Worm (Caenorhabditis elegans): ENCODE results near the gene Y57E12AL.1.

DNA sequence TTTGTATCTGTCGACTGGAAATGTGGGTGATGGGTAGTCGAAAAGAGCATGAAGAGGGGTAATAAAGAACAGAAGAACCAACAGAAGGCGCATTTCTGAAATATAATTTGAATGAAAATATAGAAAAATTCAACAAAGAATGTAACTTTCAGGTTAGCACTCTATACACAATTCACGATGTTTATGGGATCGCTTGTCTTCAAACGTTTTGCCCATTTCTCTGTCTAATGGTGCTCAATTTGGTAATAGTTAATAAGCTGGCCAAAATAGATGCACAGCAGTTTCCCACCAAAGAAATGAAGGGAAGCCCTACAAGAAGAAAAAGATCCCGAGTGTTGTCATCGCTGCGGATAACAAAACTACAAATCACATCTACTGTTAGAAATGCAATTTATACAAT is 12.8 kb upstream of the Y57E12AL.1 start, which contains the start of gene F20A1.8:
- no peak for TF ChIP-seq unc-62 (GFP tag; optimal IDR thresholded peaks at IDR 0.05)
- no peak for TF ChIP-seq skn-1 (tag; optimal IDR thresholded peaks at IDR 0.05)
- no peak for TF ChIP-seq ama-1 (optimal IDR thresholded peaks at IDR 0.05)
- TF ChIP-seq nhr-237 (tag; optimal IDR thresholded peaks at IDR 0.05), result no peak
- TF ChIP-seq nhr-28 (tag; optimal IDR thresholded peaks at IDR 0.05), result no peak
- TF ChIP-seq nhr-77 (tag; optimal IDR thresholded peaks at IDR 0.05), result no peak
- no peak for TF ChIP-seq lir-3 (tag; optimal IDR thresholded peaks at IDR 0.05; ENCODE audit: poor library complexity)
- no peak for TF ChIP-seq nhr-90 (tag; optimal IDR thresholded peaks at IDR 0.05; ENCODE audit: poor library complexity)
- no peak for TF ChIP-seq lin-35 (GFP tag; optimal IDR thresholded peaks at IDR 0.05)
- no peak for TF ChIP-seq aly-2 (tag; optimal IDR thresholded peaks at IDR 0.05)
